Fruit fly (Drosophila melanogaster): ENCODE data around the gene CG15186.

Gene CG15186

DNA sequence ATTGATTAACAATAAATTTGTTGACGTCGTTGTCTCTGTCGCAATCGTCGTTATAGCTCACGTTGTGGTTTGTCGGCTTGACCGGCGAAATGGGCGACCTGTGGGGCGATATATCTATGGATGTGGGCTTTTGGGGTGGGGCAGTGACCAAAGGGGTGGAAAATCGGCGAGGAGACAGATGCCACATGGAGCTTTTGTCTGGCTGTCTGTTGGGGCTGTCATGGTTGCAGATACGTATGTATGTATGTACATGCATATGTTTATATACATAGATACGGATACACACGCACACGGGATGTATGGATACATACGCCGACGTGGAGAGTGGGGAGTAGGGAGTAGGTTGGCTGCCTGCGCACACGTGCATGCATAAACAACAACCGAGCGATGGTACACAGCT, 42.9 kb upstream of the CG15186 start:
- no peak for TF ChIP-seq Mnt (GFP tag; optimal IDR thresholded peaks at IDR 0.05)
- TF ChIP-seq toe (GFP tag; optimal IDR thresholded peaks at IDR 0.05) = no peak
- no peak for TF ChIP-seq CG1620 (GFP tag; optimal IDR thresholded peaks at IDR 0.05)
- no peak for TF ChIP-seq bab1 (GFP tag; optimal IDR thresholded peaks at IDR 0.05)
- no peak for TF ChIP-seq Crg-1 (GFP tag; optimal IDR thresholded peaks at IDR 0.05)
- TF ChIP-seq CG11617 (GFP tag; optimal IDR thresholded peaks at IDR 0.05) = no peak
- no peak for TF ChIP-seq CG33017 (tag; optimal IDR thresholded peaks at IDR 0.05)
- TF ChIP-seq CG14711 (tag; optimal IDR thresholded peaks at IDR 0.05) = no peak
- TF ChIP-seq Clk (GFP tag; optimal IDR thresholded peaks at IDR 0.05) = no peak
- TF ChIP-seq kay (GFP tag; ENCODE audit: borderline replicate concordance) = no peak

DNA sequence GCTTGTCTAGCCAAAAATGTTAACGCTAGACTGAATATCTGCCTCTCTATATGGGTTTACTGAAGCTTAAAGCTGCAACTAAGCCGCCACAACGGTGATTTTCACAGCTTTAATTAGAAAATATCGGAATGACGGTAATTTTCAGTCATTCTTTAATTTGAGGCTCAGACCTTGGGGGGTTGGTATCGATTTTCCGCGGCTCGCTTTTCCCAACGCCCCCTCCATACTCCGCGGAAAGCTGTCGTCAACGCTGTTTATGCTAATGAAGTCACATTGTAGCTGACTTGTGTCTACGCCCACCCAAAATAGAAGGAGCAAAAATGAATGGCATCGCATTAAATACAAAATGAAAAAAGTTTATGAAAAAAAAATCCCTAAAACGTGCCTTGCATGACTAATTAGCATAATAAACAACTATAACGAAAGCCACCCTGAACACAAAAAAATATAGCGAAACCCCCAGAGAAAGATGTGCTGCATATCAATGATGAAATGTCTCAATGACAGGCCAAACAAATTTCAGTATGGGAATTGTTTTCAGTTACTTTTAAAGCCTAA, 42.3 kb upstream of the CG15186 start:
- TF ChIP-seq cic (GFP tag; optimal IDR thresholded peaks at IDR 0.05) (no peak), ovo (GFP tag; optimal IDR thresholded peaks at IDR 0.05) (no peak), cnc (optimal IDR thresholded peaks at IDR 0.05) (no peak)

DNA sequence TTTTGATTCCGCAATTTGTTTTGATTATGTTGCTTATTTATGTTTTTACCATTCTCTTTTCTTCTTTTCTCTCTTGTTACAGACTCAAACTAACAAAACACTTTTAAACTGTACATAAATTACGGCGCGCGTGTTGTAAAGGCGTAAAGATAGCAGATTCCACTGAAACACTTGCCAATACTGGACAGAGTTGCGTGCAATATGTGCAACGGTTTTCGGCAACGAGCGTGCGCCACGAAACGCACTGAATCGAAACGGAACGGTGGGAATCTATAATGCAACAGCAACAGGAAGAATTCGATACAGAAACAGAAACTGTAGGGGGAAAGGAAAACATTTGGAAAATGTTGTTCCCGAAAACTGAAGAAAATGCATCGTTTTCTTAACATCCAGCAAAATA, 41.5 kb upstream of the CG15186 start:
- TF ChIP-seq Mnt (GFP tag; optimal IDR thresholded peaks at IDR 0.05) (no peak), CG12768 (GFP tag; optimal IDR thresholded peaks at IDR 0.05) (no peak), Hr96 (GFP tag; optimal IDR thresholded peaks at IDR 0.05) (no peak), Crg-1 (GFP tag; optimal IDR thresholded peaks at IDR 0.05) (no peak), cic (GFP tag; optimal IDR thresholded peaks at IDR 0.05) (no peak), CG7045 (GFP tag; optimal IDR thresholded peaks at IDR 0.05) (no peak), CG11617 (GFP tag; optimal IDR thresholded peaks at IDR 0.05) (no peak), toe (GFP tag; optimal IDR thresholded peaks at IDR 0.05) (no peak), cnc (optimal IDR thresholded peaks at IDR 0.05) (no peak), CG5204 (GFP tag; optimal IDR thresholded peaks at IDR 0.05) (no peak), pad (GFP tag; optimal IDR thresholded peaks at IDR 0.05) (no peak), Clk (GFP tag; optimal IDR thresholded peaks at IDR 0.05) (no peak), CG33017 (tag; optimal IDR thresholded peaks at IDR 0.05) (no peak), CG1620 (GFP tag; optimal IDR thresholded peaks at IDR 0.05) (no peak), CG7101 (tag; optimal IDR thresholded peaks at IDR 0.05) (no peak), bab1 (GFP tag; optimal IDR thresholded peaks at IDR 0.05) (no peak), ovo (GFP tag; optimal IDR thresholded peaks at IDR 0.05) (no peak), kay (GFP tag; ENCODE audit: borderline replicate concordance) (no peak), tj (GFP tag; optimal IDR thresholded peaks at IDR 0.05) (no peak)

DNA sequence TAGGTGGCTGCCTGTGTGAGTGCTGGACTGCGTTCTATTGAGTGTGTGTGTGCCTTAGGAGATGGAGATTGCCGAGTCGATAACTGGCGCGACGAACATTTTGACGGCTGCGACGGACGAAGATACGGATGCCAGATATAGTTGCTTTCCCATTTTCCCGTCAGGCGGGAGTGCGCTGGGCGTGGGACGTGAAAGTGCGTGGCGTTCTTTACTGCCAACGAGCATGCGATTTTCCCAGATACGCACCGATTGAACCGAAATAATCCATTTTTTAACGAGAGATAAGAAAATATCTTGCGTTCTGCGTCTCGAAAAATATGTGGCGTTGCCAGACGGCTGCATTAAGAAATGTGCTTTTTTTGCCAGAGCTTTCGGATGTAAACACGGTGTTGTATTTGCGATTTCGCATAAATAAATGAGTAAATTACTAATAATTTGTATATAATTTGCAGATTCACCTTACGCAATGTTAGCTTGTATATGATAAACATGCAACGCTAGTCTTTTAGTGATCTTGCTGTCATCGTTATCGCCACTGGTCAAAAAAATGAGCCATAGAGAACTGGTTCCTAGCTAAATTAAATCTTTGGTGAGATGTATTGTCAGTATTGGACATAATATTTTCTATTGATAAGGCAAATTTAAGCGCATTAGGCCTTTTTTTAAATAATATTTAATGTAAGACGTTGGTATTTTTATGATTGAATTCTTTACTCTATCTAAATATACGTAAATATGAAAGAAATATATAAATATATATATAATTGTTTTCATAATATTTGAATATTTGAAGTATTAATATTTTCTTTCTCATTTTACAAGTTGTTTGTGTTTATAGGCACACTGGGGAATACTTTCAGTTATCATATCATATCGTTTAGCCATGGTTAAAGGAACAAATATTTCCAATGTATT, 21.7 kb upstream of the CG15186 start, which contains the start of gene CG9727:
Gene CG9727, minus strand, starts transcription at position 537 of the 915 bp plus-strand sequence.
- TF ChIP-seq Mnt (GFP tag; optimal IDR thresholded peaks at IDR 0.05) (peak; percentile 67), bab1 (GFP tag; optimal IDR thresholded peaks at IDR 0.05) (peak; percentile 28), CG5204 (GFP tag; optimal IDR thresholded peaks at IDR 0.05) (no peak), CG33017 (tag; optimal IDR thresholded peaks at IDR 0.05) (no peak), CG11617 (GFP tag; optimal IDR thresholded peaks at IDR 0.05) (peak; percentile 23), toe (GFP tag; optimal IDR thresholded peaks at IDR 0.05) (peak; percentile 21), kay (GFP tag; ENCODE audit: borderline replicate concordance) (peak; percentile 39)

DNA sequence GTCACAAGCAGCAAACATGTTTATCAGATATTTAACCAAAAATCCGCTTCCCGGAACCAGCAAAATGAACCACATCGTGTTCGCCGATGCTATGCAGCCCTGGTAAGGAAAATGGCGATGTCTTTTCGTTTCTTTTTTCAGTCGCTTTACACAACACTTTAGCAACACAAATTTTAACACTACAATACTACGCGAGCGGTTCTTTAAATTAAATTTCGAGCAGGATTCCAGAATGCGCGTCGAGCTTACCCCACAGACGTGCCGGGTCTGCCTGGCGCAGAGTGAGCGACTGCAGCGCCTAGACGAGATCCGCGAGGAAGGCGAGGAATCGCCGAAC, 21.1 kb upstream of the CG15186 start, which contains the start of gene Zif:
Gene Zif, plus strand, starts transcription at position 34 of the 337 bp plus-strand sequence.
- TF ChIP-seq CG1620 (GFP tag; optimal IDR thresholded peaks at IDR 0.05) (peak; percentile 35), toe (GFP tag; optimal IDR thresholded peaks at IDR 0.05) (peak; percentile 5), Mnt (GFP tag; optimal IDR thresholded peaks at IDR 0.05) (no peak), CG11617 (GFP tag; optimal IDR thresholded peaks at IDR 0.05) (no peak), Crg-1 (GFP tag; optimal IDR thresholded peaks at IDR 0.05) (peak; percentile 62), CG5204 (GFP tag; optimal IDR thresholded peaks at IDR 0.05) (no peak), ovo (GFP tag; optimal IDR thresholded peaks at IDR 0.05) (no peak), bab1 (GFP tag; optimal IDR thresholded peaks at IDR 0.05) (peak; percentile 24), CG33017 (tag; optimal IDR thresholded peaks at IDR 0.05) (peak; percentile 13), pad (GFP tag; optimal IDR thresholded peaks at IDR 0.05) (peak; percentile 59), CG12768 (GFP tag; optimal IDR thresholded peaks at IDR 0.05) (peak; percentile 50), Hr96 (GFP tag; optimal IDR thresholded peaks at IDR 0.05) (peak; percentile 1), Clk (GFP tag; optimal IDR thresholded peaks at IDR 0.05) (no peak), CG7101 (tag; optimal IDR thresholded peaks at IDR 0.05) (peak; percentile 36), tj (GFP tag; optimal IDR thresholded peaks at IDR 0.05) (peak; percentile 2), CG7045 (GFP tag; optimal IDR thresholded peaks at IDR 0.05) (peak; percentile 33), cnc (optimal IDR thresholded peaks at IDR 0.05) (no peak), cic (GFP tag; optimal IDR thresholded peaks at IDR 0.05) (peak; percentile 6), CG14711 (tag; optimal IDR thresholded peaks at IDR 0.05) (peak; percentile 21), kay (GFP tag; ENCODE audit: borderline replicate concordance) (peak; percentile 47)

- no peak for TF ChIP-seq Mnt (GFP tag; optimal IDR thresholded peaks at IDR 0.05)
These were observed 17.4 kb upstream of the CG15186 start for dm6 chr3R:6460589-6461141.

Data from whole organism, adult.